Fruit fly (Drosophila melanogaster): ENCODE results near the gene PGS1.
A peak's percentile ranks its signal among the peaks of the same experiment; 100 is the strongest.

Gene PGS1

dm6 chr3R:18787237-18787636 is 41.4 kb upstream of the PGS1 start (continued):
- TF ChIP-seq unpg (GFP tag; optimal IDR thresholded peaks at IDR 0.05) (no peak), CG31441 (GFP tag; IDR thresholded peaks at IDR 0.05) (no peak), lab (GFP tag; optimal IDR thresholded peaks at IDR 0.05) (peak; percentile 31), lmd (GFP tag; IDR thresholded peaks at IDR 0.05) (0 out of 2 replicates have a peak, but pooled peaks have one; percentile 9), ind (GFP tag; optimal IDR thresholded peaks at IDR 0.05) (peak; percentile 16), Gug (GFP tag; IDR thresholded peaks at IDR 0.05) (0 out of 4 replicates have a peak, but pooled peaks have one; percentile 8), D19B (GFP tag; optimal IDR thresholded peaks at IDR 0.05) (no peak), NK7.1 (GFP tag; optimal IDR thresholded peaks at IDR 0.05) (no peak), CG10274 (GFP tag; optimal IDR thresholded peaks at IDR 0.05) (no peak), croc (GFP tag; conservative IDR thresholded peaks at IDR 0.05) (no peak), BEAF-32 (GFP tag; optimal IDR thresholded peaks at IDR 0.05) (no peak), Dad (GFP tag; optimal IDR thresholded peaks at IDR 0.05) (no peak), Drgx (GFP tag; IDR thresholded peaks at IDR 0.05) (peak; percentile 66), CG11504 (tag; optimal IDR thresholded peaks at IDR 0.05) (peak; percentile 51), danr (GFP tag; IDR thresholded peaks at IDR 0.05) (peak; percentile 30; the same call in 1 of the 2 replicates), Vsx1 (GFP tag; optimal IDR thresholded peaks at IDR 0.05) (no peak), slbo (GFP tag; IDR thresholded peaks at IDR 0.05) (no peak), CG11696 (GFP tag; IDR thresholded peaks at IDR 0.05) (no peak), Sry-δ (GFP tag; optimal IDR thresholded peaks at IDR 0.05) (no peak), CG12236 (GFP tag; optimal IDR thresholded peaks at IDR 0.05) (no peak), Ada2b (GFP tag; IDR thresholded peaks at IDR 0.05) (0 out of 2 replicates have a peak, but pooled peaks have one; percentile 10), dysf (GFP tag; IDR thresholded peaks at IDR 0.05) (peak; percentile 36; the same call in 1 of the 3 replicates), CG2678 (tag; optimal IDR thresholded peaks at IDR 0.05) (peak; percentile 4), pho (GFP tag; optimal IDR thresholded peaks at IDR 0.05) (no peak), CTCF (GFP tag; optimal IDR thresholded peaks at IDR 0.05) (no peak), CkIIα-i1 (GFP tag; IDR thresholded peaks at IDR 0.05) (no peak), az2 (GFP tag; optimal IDR thresholded peaks at IDR 0.05) (no peak), cg (GFP tag; optimal IDR thresholded peaks at IDR 0.05) (no peak), her (GFP tag; optimal IDR thresholded peaks at IDR 0.05) (no peak), CG17359 (tag; optimal IDR thresholded peaks at IDR 0.05) (peak; percentile 12), tap (tag; optimal IDR thresholded peaks at IDR 0.05) (no peak), vvl (GFP tag; IDR thresholded peaks at IDR 0.05) (0 out of 2 replicates have a peak, but pooled peaks have one; percentile 18), Xbp1 (GFP tag; optimal IDR thresholded peaks at IDR 0.05) (no peak), Med (GFP tag) (peak; percentile 34), CG13775 (GFP tag; optimal IDR thresholded peaks at IDR 0.05) (no peak), lov (optimal IDR thresholded peaks at IDR 0.05) (no peak), lov (GFP tag; IDR thresholded peaks at IDR 0.05) (no peak), CG18599 (GFP tag; optimal IDR thresholded peaks at IDR 0.05) (peak; percentile 50), B-H2 (GFP tag; optimal IDR thresholded peaks at IDR 0.05) (no peak), CG12219 (GFP tag; optimal IDR thresholded peaks at IDR 0.05) (no peak), phol (tag; optimal IDR thresholded peaks at IDR 0.05) (no peak), CG34422 (GFP tag; IDR thresholded peaks at IDR 0.05) (0 out of 3 replicates have a peak, but pooled peaks have one; percentile 35), CG30431 (GFP tag; optimal IDR thresholded peaks at IDR 0.05) (no peak), nom (GFP tag; optimal IDR thresholded peaks at IDR 0.05) (peak; percentile 45), pum (GFP tag; optimal IDR thresholded peaks at IDR 0.05) (no peak), CG32532 (GFP tag; IDR thresholded peaks at IDR 0.05) (peak; percentile 35; the same call in 1 of the 2 replicates), Stat92E (GFP tag; optimal IDR thresholded peaks at IDR 0.05) (no peak), CG1647 (GFP tag; optimal IDR thresholded peaks at IDR 0.05) (no peak), MTF-1 (GFP tag; optimal IDR thresholded peaks at IDR 0.05; ENCODE audit: borderline replicate concordance) (no peak), tx (GFP tag; optimal IDR thresholded peaks at IDR 0.05) (no peak), CG10979 (tag; optimal IDR thresholded peaks at IDR 0.05) (no peak), CG18619 (GFP tag; optimal IDR thresholded peaks at IDR 0.05) (no peak)
